Worm (Caenorhabditis elegans): ENCODE measurements around the gene T06A10.2.

DNA sequence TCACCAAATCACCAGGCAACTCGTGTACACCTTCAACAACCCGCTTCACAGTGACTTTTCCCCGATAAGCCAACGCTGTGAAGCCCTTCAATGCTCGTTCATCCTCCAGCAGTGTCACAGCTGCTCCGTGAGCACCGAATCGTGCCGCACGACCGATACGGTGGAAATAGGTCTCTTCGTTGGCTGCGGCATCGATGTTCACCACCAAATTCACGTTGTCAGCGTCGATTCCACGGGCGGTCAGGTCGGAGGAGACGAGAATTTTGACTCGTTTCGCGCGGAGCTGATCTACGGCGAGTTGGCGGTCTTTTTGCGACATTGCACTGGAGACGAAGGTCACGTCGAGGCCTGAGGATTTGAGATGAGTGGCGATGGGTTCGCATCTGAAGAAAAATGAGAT is 34.7 kb upstream of the T06A10.2 start:
- no peak for TF ChIP-seq unc-130 (GFP tag; optimal IDR thresholded peaks at IDR 0.05)
- TF ChIP-seq unc-62 (GFP tag; optimal IDR thresholded peaks at IDR 0.05) = no peak
- no peak for TF ChIP-seq ztf-28 (GFP tag; IDR thresholded peaks at IDR 0.05)
- TF ChIP-seq B0336.3 (GFP tag; IDR thresholded peaks at IDR 0.05) = no peak
- TF ChIP-seq C06A6.2 (GFP tag; conservative IDR thresholded peaks at IDR 0.05) = no peak
- no peak for TF ChIP-seq pha-4 (tag; optimal IDR thresholded peaks at IDR 0.05)
- TF ChIP-seq akir-1 (GFP tag; optimal IDR thresholded peaks at IDR 0.05) = no peak
- no peak for TF ChIP-seq snpc-4 (GFP tag; optimal IDR thresholded peaks at IDR 0.05)
- no peak for TF ChIP-seq snpc-4 (tag; optimal IDR thresholded peaks at IDR 0.05)
- no peak for TF ChIP-seq him-1 (tag; optimal IDR thresholded peaks at IDR 0.05)
- TF ChIP-seq Y79H2A.3 (GFP tag; conservative IDR thresholded peaks at IDR 0.05) = no peak
